Fruit fly (Drosophila melanogaster) whole organism, embryonic: ENCODE measurements around the gene shd.

Source experiments
- Abd-B ChIP-seq: fragments of 200-800 bp; sonication (Bioruptor generic); optimal IDR thresholded peaks from 2 replicates; lab custom pipeline; 2018; ENCODE audit warnings: missing biosample characterization, mild to moderate bottlenecking, missing genetic modification characterization, moderate library complexity
- Ada2b ChIP-seq: fragments of 200-800 bp; sonication (Bioruptor generic); IDR thresholded peaks from 2 replicates; pipeline ENCODE4 v1.3.6; 2022; ENCODE audit warnings: missing biosample characterization, missing genetic modification characterization
- Atf-2 ChIP-seq: fragments of 200-800 bp; sonication (Bioruptor generic); optimal IDR thresholded peaks from 2 replicates; lab custom pipeline; 2016; ENCODE audit warnings: missing biosample characterization, missing genetic modification characterization
- Atf3 ChIP-seq: fragments of 200-800 bp; sonication (Bioruptor generic); optimal IDR thresholded peaks from 3 replicates; lab custom pipeline; 2016; ENCODE audit warnings: missing biosample characterization, missing genetic modification characterization
- B-H1 ChIP-seq: fragments of 200-800 bp; sonication (Bioruptor generic); IDR thresholded peaks from 3 replicates; pipeline ENCODE4 v1.3.6; 2022; ENCODE audit warnings: missing biosample characterization, missing genetic modification characterization
- B-H2 ChIP-seq: fragments of 200-800 bp; sonication (Bioruptor generic); optimal IDR thresholded peaks from 2 replicates; lab custom pipeline; 2018; ENCODE audit warnings: missing biosample characterization, mild to moderate bottlenecking, missing genetic modification characterization
- CG10147 ChIP-seq: fragments of 200-800 bp; sonication (Bioruptor generic); optimal IDR thresholded peaks from 2 replicates; lab custom pipeline; 2019; ENCODE audit warnings: missing biosample characterization, mild to moderate bottlenecking, missing genetic modification characterization, moderate library complexity
- CG10462 ChIP-seq: fragments of 200-800 bp; sonication (Bioruptor generic); optimal IDR thresholded peaks from 2 replicates; lab custom pipeline; 2016; ENCODE audit warnings: missing biosample characterization, missing genetic modification characterization
- CG10959 ChIP-seq: fragments of 200-800 bp; sonication (Bioruptor generic); IDR thresholded peaks from 2 replicates; pipeline ENCODE4 v1.3.6; 2022; ENCODE audit warnings: missing biosample characterization, missing genetic modification characterization
- CG10979 ChIP-seq: fragments of 200-800 bp; sonication (Bioruptor generic); optimal IDR thresholded peaks from 2 replicates; lab custom pipeline; 2018; ENCODE audit warnings: missing biosample characterization, mild to moderate bottlenecking, missing genetic modification characterization, moderate library complexity
- CG11504 ChIP-seq: fragments of 200-800 bp; sonication (Bioruptor generic); optimal IDR thresholded peaks from 3 replicates; lab custom pipeline; 2019; ENCODE audit warnings: missing biosample characterization, mild to moderate bottlenecking, missing genetic modification characterization, moderate library complexity
- CG12104 ChIP-seq: fragments of 200-800 bp; sonication (Bioruptor generic); optimal IDR thresholded peaks from 3 replicates; lab custom pipeline; 2016; ENCODE audit warnings: missing biosample characterization, missing genetic modification characterization
- CG12219 ChIP-seq: fragments of 200-800 bp; sonication (Bioruptor generic); optimal IDR thresholded peaks from 3 replicates; lab custom pipeline; 2018; ENCODE audit warnings: missing biosample characterization, mild to moderate bottlenecking, missing genetic modification characterization
- CG13123 ChIP-seq: fragments of 200-800 bp; sonication (Bioruptor generic); optimal IDR thresholded peaks from 2 replicates; lab custom pipeline; 2016; ENCODE audit warnings: missing biosample characterization, missing genetic modification characterization
- CG15011 ChIP-seq: fragments of 200-800 bp; sonication (Bioruptor generic); optimal IDR thresholded peaks from 3 replicates; lab custom pipeline; 2018; ENCODE audit warnings: missing biosample characterization, mild to moderate bottlenecking, missing genetic modification characterization
- CG16863 ChIP-seq: fragments of 200-800 bp; sonication (Bioruptor generic); optimal IDR thresholded peaks from 3 replicates; lab custom pipeline; 2016; ENCODE audit warnings: missing biosample characterization, missing genetic modification characterization
- CG2678 ChIP-seq: fragments of 200-800 bp; sonication (Bioruptor generic); optimal IDR thresholded peaks from 3 replicates; lab custom pipeline; 2019; ENCODE audit warnings: missing biosample characterization, mild to moderate bottlenecking, missing genetic modification characterization, moderate library complexity
- CG3163 ChIP-seq: fragments of 200-800 bp; sonication (Bioruptor generic); optimal IDR thresholded peaks from 3 replicates; lab custom pipeline; 2016; ENCODE audit warnings: missing biosample characterization, missing genetic modification characterization
- CG34224 ChIP-seq: fragments of 200-800 bp; sonication (Bioruptor generic); IDR thresholded peaks from 3 replicates; pipeline ENCODE4 v1.3.6; 2022; ENCODE audit warnings: missing biosample characterization, missing genetic modification characterization; ENCODE audit not compliant: partially characterized antibody
- CG4820 ChIP-seq: fragments of 200-800 bp; sonication (Bioruptor generic); optimal IDR thresholded peaks from 3 replicates; lab custom pipeline; 2016; ENCODE audit warnings: missing biosample characterization, missing genetic modification characterization
- CG5180 ChIP-seq: fragments of 200-800 bp; sonication (Bioruptor generic); optimal IDR thresholded peaks from 3 replicates; lab custom pipeline; 2017; ENCODE audit warnings: missing biosample characterization, missing genetic modification characterization, mild to moderate bottlenecking, moderate library complexity, missing genetic modification reagents
- CG7745 ChIP-seq: fragments of 200-800 bp; sonication (Bioruptor generic); optimal IDR thresholded peaks from 2 replicates; lab custom pipeline; 2018; ENCODE audit warnings: missing biosample characterization, mild to moderate bottlenecking, missing genetic modification characterization, moderate library complexity
- CG8388 ChIP-seq: fragments of 200-800 bp; sonication (Bioruptor generic); optimal IDR thresholded peaks from 2 replicates; lab custom pipeline; 2019; ENCODE audit warnings: missing biosample characterization, mild to moderate bottlenecking, missing genetic modification characterization, moderate library complexity
- CG8765 ChIP-seq: fragments of 200-800 bp; sonication (Bioruptor generic); IDR thresholded peaks from 2 replicates; pipeline ENCODE4 v1.3.6; 2022; ENCODE audit warnings: missing biosample characterization, missing genetic modification characterization
- CTCF ChIP-seq: fragments of 200-800 bp; sonication (Bioruptor generic); optimal IDR thresholded peaks from 2 replicates; lab custom pipeline; 2017; ENCODE audit warnings: missing biosample characterization, mild to moderate bottlenecking, missing genetic modification characterization, moderate library complexity
- Dek ChIP-seq: fragments of 200-800 bp; sonication (Bioruptor generic); optimal IDR thresholded peaks from 3 replicates; lab custom pipeline; 2019; ENCODE audit warnings: missing biosample characterization, mild to moderate bottlenecking, missing genetic modification characterization, moderate library complexity
- Elba2 ChIP-seq: fragments of 200-800 bp; sonication (Bioruptor generic); optimal IDR thresholded peaks from 3 replicates; lab custom pipeline; 2016; ENCODE audit warnings: missing biosample characterization, missing genetic modification characterization
- HLH3B ChIP-seq: fragments of 200-800 bp; sonication (Bioruptor generic); IDR thresholded peaks from 2 replicates; pipeline ENCODE4 v1.3.6; 2022; ENCODE audit warnings: missing biosample characterization, missing genetic modification characterization
- Lim3 ChIP-seq: fragments of 200-800 bp; sonication (Bioruptor generic); IDR thresholded peaks from 2 replicates; pipeline ENCODE4 v1.3.6; 2022; ENCODE audit warnings: missing biosample characterization, missing genetic modification characterization
- MESR4 ChIP-seq: fragments of 200-800 bp; sonication (Bioruptor generic); optimal IDR thresholded peaks from 2 replicates; lab custom pipeline; 2018; ENCODE audit warnings: missing biosample characterization, mild to moderate bottlenecking, missing genetic modification characterization, moderate library complexity
- Ptx1 ChIP-seq: fragments of 200-800 bp; sonication (Bioruptor generic); IDR thresholded peaks from 2 replicates; pipeline ENCODE4 v1.3.6; 2022; ENCODE audit warnings: missing biosample characterization, missing genetic modification characterization
- YL-1 ChIP-seq: fragments of 200-800 bp; sonication (Bioruptor generic); optimal IDR thresholded peaks from 3 replicates; lab custom pipeline; 2017; ENCODE audit warnings: missing biosample characterization, mild to moderate bottlenecking, missing genetic modification characterization
- bab2 ChIP-seq: fragments of 200-800 bp; sonication (Bioruptor generic); optimal IDR thresholded peaks from 2 replicates; lab custom pipeline; 2016; ENCODE audit warnings: missing biosample characterization, missing genetic modification characterization
- corto ChIP-seq: fragments of 200-800 bp; sonication (Bioruptor generic); optimal IDR thresholded peaks from 2 replicates; lab custom pipeline; 2016; ENCODE audit warnings: missing biosample characterization, mild to moderate bottlenecking, missing genetic modification characterization, moderate library complexity
- da ChIP-seq: fragments of 200-800 bp; sonication (Bioruptor generic); optimal IDR thresholded peaks from 2 replicates; lab custom pipeline; 2016; ENCODE audit warnings: missing biosample characterization, missing genetic modification characterization
- danr ChIP-seq: fragments of 200-800 bp; sonication (Bioruptor generic); IDR thresholded peaks from 2 replicates; pipeline ENCODE4 v1.3.6; 2022; ENCODE audit warnings: missing biosample characterization, missing genetic modification characterization
- dm ChIP-seq: fragments of 200-800 bp; sonication (Bioruptor generic); optimal IDR thresholded peaks from 3 replicates; lab custom pipeline; 2016; ENCODE audit warnings: missing biosample characterization, missing genetic modification characterization
- fd96Cb ChIP-seq: fragments of 200-800 bp; sonication (Bioruptor generic); optimal IDR thresholded peaks from 2 replicates; lab custom pipeline; 2018; ENCODE audit warnings: missing biosample characterization, mild to moderate bottlenecking, missing genetic modification characterization, moderate library complexity
- fu2 ChIP-seq: fragments of 200-800 bp; sonication (Bioruptor generic); optimal IDR thresholded peaks from 2 replicates; lab custom pipeline; 2016; ENCODE audit warnings: missing biosample characterization, missing genetic modification characterization
- gem ChIP-seq: fragments of 200-800 bp; sonication (Bioruptor generic); optimal IDR thresholded peaks from 2 replicates; lab custom pipeline; 2019; ENCODE audit warnings: missing biosample characterization, mild to moderate bottlenecking, missing genetic modification characterization, moderate library complexity
- lov ChIP-seq, 2 experiments: fragments of 200-800 bp in 1 of 2; fragments of >200 bp in 1 of 2; sonication (Bioruptor generic) in 1 of 2; IDR thresholded peaks in 1 of 2; optimal IDR thresholded peaks in 1 of 2; 2 replicates in 1 of 2; 3 replicates in 1 of 2; pipeline versions ENCODE4 v1.3.6 to Lab custom; 2017 to 2022; ENCODE audit warnings: missing biosample characterization in 1 of 2, missing genetic modification characterization in 1 of 2
- nerfin-1 ChIP-seq: fragments of 200-800 bp; sonication (Bioruptor generic); optimal IDR thresholded peaks from 3 replicates; lab custom pipeline; 2019; ENCODE audit warnings: missing biosample characterization, mild to moderate bottlenecking, missing genetic modification characterization, moderate library complexity
- nom ChIP-seq: fragments of 200-800 bp; sonication (Bioruptor generic); optimal IDR thresholded peaks from 2 replicates; lab custom pipeline; 2017; ENCODE audit warnings: missing biosample characterization, missing genetic modification characterization, mild to moderate bottlenecking, moderate library complexity, missing genetic modification reagents
- oc ChIP-seq: fragments of 200-800 bp; sonication (Bioruptor generic); optimal IDR thresholded peaks from 2 replicates; lab custom pipeline; 2018; ENCODE audit warnings: missing biosample characterization, mild to moderate bottlenecking, missing genetic modification characterization, moderate library complexity
- prd ChIP-seq, 3 experiments: fragments of >200 bp in 2 of 3; fragments of 200-800 bp in 1 of 3; sonication (Bioruptor generic) in 1 of 3; optimal IDR thresholded peaks in 2 of 3; IDR thresholded peaks in 1 of 3; 2 replicates in 2 of 3; 3 replicates in 1 of 3; pipeline versions ENCODE4 v1.3.6 to Lab custom; 2017 to 2022; ENCODE audit warnings: missing biosample characterization in 1 of 3, missing genetic modification characterization in 1 of 3
- schlank ChIP-seq: fragments of 200-800 bp; sonication (Bioruptor generic); optimal IDR thresholded peaks from 2 replicates; lab custom pipeline; 2018; ENCODE audit warnings: missing biosample characterization, mild to moderate bottlenecking, missing genetic modification characterization
- seq ChIP-seq: fragments of 200-800 bp; sonication (Bioruptor generic); IDR thresholded peaks from 2 replicates; pipeline ENCODE4 v1.3.6; 2022; ENCODE audit warnings: missing biosample characterization, missing genetic modification characterization
- wor ChIP-seq: fragments of 200-800 bp; sonication (Bioruptor generic); IDR thresholded peaks from 2 replicates; pipeline ENCODE4 v1.3.6; 2022; ENCODE audit warnings: missing biosample characterization, missing genetic modification characterization

The shd gene

dm6 chr3L:14661567-14662258 lies 47.5 kb downstream of the shd start:
- TF ChIP-seq Ada2b: peak; percentile 64
- TF ChIP-seq danr (GFP tag; lab: Robert Waterston, UW): peak; percentile 71; the same call in 1 of the 2 replicates
- TF ChIP-seq Lim3: peak; percentile 73
- TF ChIP-seq CG15011: peak; percentile 50
- TF ChIP-seq Ptx1 (GFP tag; lab: Robert Waterston, UW): peak; percentile 88
- TF ChIP-seq CG8388 (GFP tag; lab: Kevin White, UChicago): peak; percentile 77
- peak; percentile 38 for TF ChIP-seq da
- peak; percentile 16 for TF ChIP-seq CG5180 (GFP tag; lab: Kevin White, UChicago)
- TF ChIP-seq gem (tag; lab: Kevin White, UChicago): peak; percentile 89
- TF ChIP-seq CTCF (GFP tag; lab: Kevin White, UChicago): peak; percentile 22
- peak; percentile 80 for TF ChIP-seq CG12219 (GFP tag; lab: Kevin White, UChicago)
- TF ChIP-seq CG11504 (tag; lab: Kevin White, UChicago): peak; percentile 69
- TF ChIP-seq CG10959 (GFP tag; lab: Robert Waterston, UW): peak; percentile 59
- peak; percentile 52 for TF ChIP-seq CG3163 (GFP tag; lab: Kevin White, UChicago)
- peak; percentile 17 for TF ChIP-seq CG13123 (GFP tag; lab: Kevin White, UChicago)
- TF ChIP-seq CG16863 (GFP tag; lab: Kevin White, UChicago): peak; percentile 80
- peak; percentile 66 for TF ChIP-seq CG4820 (GFP tag; lab: Kevin White, UChicago)
- peak; percentile 46 for TF ChIP-seq fu2 (GFP tag; lab: Kevin White, UChicago)
- peak; percentile 79 for TF ChIP-seq nerfin-1 (tag; lab: Kevin White, UChicago)
- peak; percentile 56 for TF ChIP-seq Abd-B (GFP tag; lab: Kevin White, UChicago)
- TF ChIP-seq B-H2 (GFP tag; lab: Kevin White, UChicago): no peak
- peak; percentile 90 for TF ChIP-seq CG2678 (tag; lab: Kevin White, UChicago)
- peak; percentile 82 for TF ChIP-seq CG10979 (tag; lab: Kevin White, UChicago)
- TF ChIP-seq nom (GFP tag; lab: Kevin White, UChicago): no peak
- TF ChIP-seq wor (GFP tag; lab: Robert Waterston, UW): 0 out of 2 replicates have a peak, but pooled peaks have one; percentile 54
- TF ChIP-seq CG10147: peak; percentile 72
- 0 out of 2 replicates have a peak, but pooled peaks have one; percentile 33 for TF ChIP-seq CG8765 (GFP tag; lab: Robert Waterston, UW)
- peak; percentile 67 for TF ChIP-seq B-H1 (GFP tag; lab: Robert Waterston, UW)
- peak; percentile 7 for TF ChIP-seq MESR4
- no peak for TF ChIP-seq prd (optimal IDR thresholded peaks at IDR 0.05; lab: Kevin White, UChicago)
- TF ChIP-seq prd (GFP tag; IDR thresholded peaks at IDR 0.05; lab: Robert Waterston, UW): peak; percentile 90
- TF ChIP-seq schlank (tag; lab: Kevin White, UChicago): peak; percentile 37
- peak; percentile 79 for TF ChIP-seq fd96Cb (tag; lab: Kevin White, UChicago)
- no peak for TF ChIP-seq lov (optimal IDR thresholded peaks at IDR 0.05; lab: Kevin White, UChicago)
- TF ChIP-seq lov (GFP tag; IDR thresholded peaks at IDR 0.05; lab: Robert Waterston, UW): 0 out of 3 replicates have a peak, but pooled peaks have one; percentile 44
- peak; percentile 63 for TF ChIP-seq Atf3 (GFP tag; lab: Kevin White, UChicago)
- TF ChIP-seq CG7745 (tag; lab: Kevin White, UChicago): peak; percentile 55
- TF ChIP-seq Elba2 (GFP tag; lab: Kevin White, UChicago): no peak
- TF ChIP-seq YL-1: peak; percentile 16
- TF ChIP-seq seq (GFP tag; lab: Robert Waterston, UW): peak; percentile 89
- TF ChIP-seq bab2 (GFP tag; lab: Kevin White, UChicago): peak; percentile 84
- no peak for TF ChIP-seq corto (GFP tag; lab: Kevin White, UChicago)
- peak; percentile 82 for TF ChIP-seq oc (tag; lab: Kevin White, UChicago)
- TF ChIP-seq CG10462: peak; percentile 69
- peak; percentile 49 for TF ChIP-seq dm
- TF ChIP-seq Dek (tag; lab: Kevin White, UChicago): peak; percentile 78
- peak; percentile 68 for TF ChIP-seq Atf-2 (GFP tag; lab: Kevin White, UChicago)
- peak; percentile 45 for TF ChIP-seq CG12104 (GFP tag; lab: Kevin White, UChicago)
- TF ChIP-seq HLH3B (GFP tag; lab: Robert Waterston, UW): peak; percentile 82
- no peak for TF ChIP-seq CG34224
